Fruit fly (Drosophila melanogaster) whole organism, embryonic: ENCODE results near the gene mld.

ENCODE experiments used
- ATbp ChIP-seq: fragments of 200-800 bp; sonication (Bioruptor generic); optimal IDR thresholded peaks from 2 replicates; lab custom pipeline; 2017; ENCODE audit warnings: missing biosample characterization, mild to moderate bottlenecking, missing genetic modification characterization, missing genetic modification reagents
- Ada2b ChIP-seq: fragments of 200-800 bp; sonication (Bioruptor generic); IDR thresholded peaks from 2 replicates; pipeline ENCODE4 v1.3.6; 2022; ENCODE audit warnings: missing biosample characterization, missing genetic modification characterization
- BtbVII ChIP-seq: fragments of 200-800 bp; sonication (Bioruptor generic); optimal IDR thresholded peaks from 3 replicates; lab custom pipeline; 2017; ENCODE audit warnings: missing biosample characterization, mild to moderate bottlenecking, missing genetic modification characterization
- CG10959 ChIP-seq: fragments of 200-800 bp; sonication (Bioruptor generic); IDR thresholded peaks from 2 replicates; pipeline ENCODE4 v1.3.6; 2022; ENCODE audit warnings: missing biosample characterization, missing genetic modification characterization
- CG12744 ChIP-seq: fragments of 200-800 bp; sonication (Bioruptor generic); optimal IDR thresholded peaks from 2 replicates; lab custom pipeline; 2016; ENCODE audit warnings: missing biosample characterization, missing genetic modification characterization
- CG12769 ChIP-seq: fragments of 200-800 bp; sonication (Bioruptor generic); optimal IDR thresholded peaks from 2 replicates; lab custom pipeline; 2019; ENCODE audit warnings: missing biosample characterization, mild to moderate bottlenecking, missing genetic modification characterization, moderate library complexity
- CG13424 ChIP-seq: fragments of 200-800 bp; sonication (Bioruptor generic); optimal IDR thresholded peaks from 2 replicates; lab custom pipeline; 2019; ENCODE audit warnings: missing biosample characterization, mild to moderate bottlenecking, missing genetic modification characterization, moderate library complexity
- CG14050 ChIP-seq: fragments of 200-800 bp; sonication (Bioruptor generic); IDR thresholded peaks from 3 replicates; pipeline ENCODE4 v1.3.6; 2022; ENCODE audit warnings: missing biosample characterization, missing genetic modification characterization
- CG18011 ChIP-seq: fragments of 200-800 bp; sonication (Bioruptor generic); optimal IDR thresholded peaks from 2 replicates; lab custom pipeline; 2017; ENCODE audit warnings: missing biosample characterization, missing genetic modification characterization, mild to moderate bottlenecking, moderate library complexity, missing genotype
- CG18764 ChIP-seq: fragments of 200-800 bp; sonication (Bioruptor generic); optimal IDR thresholded peaks from 3 replicates; lab custom pipeline; 2016; ENCODE audit warnings: missing biosample characterization, missing genetic modification characterization
- CG3163 ChIP-seq: fragments of 200-800 bp; sonication (Bioruptor generic); optimal IDR thresholded peaks from 3 replicates; lab custom pipeline; 2016; ENCODE audit warnings: missing biosample characterization, missing genetic modification characterization
- CG34376 ChIP-seq: fragments of 200-800 bp; sonication (Bioruptor generic); optimal IDR thresholded peaks from 2 replicates; lab custom pipeline; 2018; ENCODE audit warnings: missing biosample characterization, mild to moderate bottlenecking, missing genetic modification characterization
- CG4328 ChIP-seq: fragments of 200-800 bp; sonication (Bioruptor generic); optimal IDR thresholded peaks from 3 replicates; lab custom pipeline; 2017; ENCODE audit warnings: missing biosample characterization, missing genetic modification reagents, missing genetic modification characterization
- CG4424 ChIP-seq: fragments of 200-800 bp; sonication (Bioruptor generic); optimal IDR thresholded peaks from 3 replicates; lab custom pipeline; 2016; ENCODE audit warnings: missing biosample characterization, missing genetic modification characterization
- CG6765 ChIP-seq: fragments of 200-800 bp; sonication (Bioruptor generic); optimal IDR thresholded peaks from 3 replicates; lab custom pipeline; 2017; ENCODE audit warnings: missing biosample characterization, mild to moderate bottlenecking, missing genetic modification characterization
- CG7372 ChIP-seq: fragments of 200-800 bp; sonication (Bioruptor generic); IDR thresholded peaks from 2 replicates; pipeline ENCODE4 v1.3.6; 2022; ENCODE audit warnings: missing biosample characterization, missing genetic modification characterization
- Dad ChIP-seq: fragments of 200-800 bp; sonication (Bioruptor generic); optimal IDR thresholded peaks from 3 replicates; lab custom pipeline; 2016; ENCODE audit warnings: missing biosample characterization, missing genetic modification characterization
- Dip3 ChIP-seq: fragments of 200-800 bp; sonication (Bioruptor generic); optimal IDR thresholded peaks from 3 replicates; lab custom pipeline; 2016; ENCODE audit warnings: missing biosample characterization, missing genetic modification characterization
- Dll ChIP-seq: fragments of 200-800 bp; sonication (Bioruptor generic); IDR thresholded peaks from 4 replicates; pipeline ENCODE4 v1.3.6; 2022; ENCODE audit warnings: missing biosample characterization, missing genetic modification characterization; ENCODE audit not compliant: partially characterized antibody
- Fer1 ChIP-seq: fragments of 200-800 bp; sonication (Bioruptor generic); optimal IDR thresholded peaks from 2 replicates; lab custom pipeline; 2017; ENCODE audit warnings: missing biosample characterization, mild to moderate bottlenecking, missing genetic modification characterization
- HmgZ ChIP-seq: fragments of 200-800 bp; sonication (Bioruptor generic); optimal IDR thresholded peaks from 2 replicates; lab custom pipeline; 2018; ENCODE audit warnings: missing biosample characterization, mild to moderate bottlenecking, missing genetic modification characterization
- Med ChIP-seq: fragments of 200-800 bp; sonication (Bioruptor generic); peaks from one replicate; lab custom pipeline; 2016; ENCODE audit warnings: missing biosample characterization, missing genetic modification characterization, mild to moderate bottlenecking, inconsistent platforms, moderate library complexity
- Mrtf ChIP-seq: fragments of 200-800 bp; sonication (Bioruptor generic); IDR thresholded peaks from 3 replicates; pipeline ENCODE4 v1.3.6; 2022; ENCODE audit warnings: missing biosample characterization, missing genetic modification characterization
- Nf-YC ChIP-seq: fragments of 200-800 bp; optimal IDR thresholded peaks from 3 replicates; lab custom pipeline; 2019; ENCODE audit warnings: missing biosample characterization, mild to moderate bottlenecking, missing genetic modification characterization, moderate library complexity
- Oaz ChIP-seq: fragments of 200-800 bp; sonication (Bioruptor generic); IDR thresholded peaks from 2 replicates; pipeline ENCODE4 v1.3.6; 2022; ENCODE audit warnings: missing biosample characterization, missing genetic modification characterization
- bowl ChIP-seq: fragments of 200-800 bp; sonication (Bioruptor generic); IDR thresholded peaks from 2 replicates; pipeline ENCODE4 v1.3.6; 2022; ENCODE audit warnings: missing biosample characterization, missing genetic modification characterization
- crol ChIP-seq: fragments of 200-800 bp; sonication (Bioruptor generic); IDR thresholded peaks from 2 replicates; pipeline ENCODE4 v1.3.6; 2022; ENCODE audit warnings: missing biosample characterization, missing genetic modification characterization
- cwo ChIP-seq: fragments of 200-800 bp; sonication (Bioruptor generic); optimal IDR thresholded peaks from 3 replicates; lab custom pipeline; 2017; ENCODE audit warnings: missing biosample characterization, missing genetic modification characterization, mild to moderate bottlenecking, moderate library complexity, missing genetic modification reagents
- dati ChIP-seq: fragments of 200-800 bp; sonication (Bioruptor generic); IDR thresholded peaks from 2 replicates; pipeline ENCODE4 v1.3.6; 2022; ENCODE audit warnings: missing biosample characterization, missing genetic modification characterization
- dm ChIP-seq: fragments of 200-800 bp; sonication (Bioruptor generic); optimal IDR thresholded peaks from 3 replicates; lab custom pipeline; 2016; ENCODE audit warnings: missing biosample characterization, missing genetic modification characterization
- en ChIP-seq: fragments of 200-800 bp; sonication (Bioruptor generic); optimal IDR thresholded peaks from 2 replicates; lab custom pipeline; 2016; ENCODE audit warnings: missing biosample characterization, missing genetic modification characterization
- exex ChIP-seq: fragments of 200-800 bp; sonication (Bioruptor generic); optimal IDR thresholded peaks from 4 replicates; lab custom pipeline; 2018; ENCODE audit warnings: missing biosample characterization, mild to moderate bottlenecking, missing genetic modification characterization, moderate library complexity
- gce ChIP-seq: fragments of 200-800 bp; sonication (Bioruptor generic); IDR thresholded peaks from 3 replicates; pipeline ENCODE4 v1.3.6; 2022; ENCODE audit warnings: missing biosample characterization, missing genetic modification characterization
- ken ChIP-seq: fragments of 200-800 bp; sonication (Bioruptor generic); IDR thresholded peaks from 3 replicates; pipeline ENCODE4 v1.3.6; 2022; ENCODE audit warnings: missing biosample characterization, missing genetic modification characterization
- lov ChIP-seq, 2 experiments: fragments of 200-800 bp in 1 of 2; fragments of >200 bp in 1 of 2; sonication (Bioruptor generic) in 1 of 2; IDR thresholded peaks in 1 of 2; optimal IDR thresholded peaks in 1 of 2; 2 replicates in 1 of 2; 3 replicates in 1 of 2; pipeline versions ENCODE4 v1.3.6 to Lab custom; 2017 to 2022; ENCODE audit warnings: missing biosample characterization in 1 of 2, missing genetic modification characterization in 1 of 2
- maf-S ChIP-seq: fragments of 200-800 bp; sonication (Bioruptor generic); optimal IDR thresholded peaks from 2 replicates; lab custom pipeline; 2016; ENCODE audit warnings: missing biosample characterization, missing genetic modification characterization
- mirr ChIP-seq: fragments of 200-800 bp; sonication (Bioruptor generic); optimal IDR thresholded peaks from 3 replicates; lab custom pipeline; 2018; ENCODE audit warnings: missing biosample characterization, mild to moderate bottlenecking, missing genetic modification characterization
- mld ChIP-seq: fragments of 200-800 bp; sonication (Bioruptor generic); IDR thresholded peaks from 3 replicates; pipeline ENCODE4 v1.3.6; 2022; ENCODE audit warnings: missing biosample characterization, missing genetic modification characterization; ENCODE audit not compliant: partially characterized antibody
- oc ChIP-seq: fragments of 200-800 bp; sonication (Bioruptor generic); optimal IDR thresholded peaks from 2 replicates; lab custom pipeline; 2018; ENCODE audit warnings: missing biosample characterization, mild to moderate bottlenecking, missing genetic modification characterization, moderate library complexity
- org-1 ChIP-seq: fragments of 200-800 bp; sonication (Bioruptor generic); optimal IDR thresholded peaks from 2 replicates; lab custom pipeline; 2017; ENCODE audit warnings: missing biosample characterization, missing genetic modification characterization
- rib ChIP-seq: fragments of 200-800 bp; sonication (Bioruptor generic); IDR thresholded peaks from 2 replicates; pipeline ENCODE4 v1.3.6; 2022; ENCODE audit warnings: missing biosample characterization, missing genetic modification characterization
- sima ChIP-seq: fragments of 200-800 bp; sonication (Bioruptor generic); optimal IDR thresholded peaks from 2 replicates; lab custom pipeline; 2016; ENCODE audit warnings: missing biosample characterization, missing genetic modification characterization
- stc ChIP-seq: fragments of 200-800 bp; sonication (Bioruptor generic); IDR thresholded peaks from 2 replicates; pipeline ENCODE4 v1.3.6; 2022; ENCODE audit warnings: missing biosample characterization, missing genetic modification characterization
- wor ChIP-seq: fragments of 200-800 bp; sonication (Bioruptor generic); IDR thresholded peaks from 2 replicates; pipeline ENCODE4 v1.3.6; 2022; ENCODE audit warnings: missing biosample characterization, missing genetic modification characterization
- zf30C ChIP-seq: fragments of 200-800 bp; sonication (Bioruptor generic); optimal IDR thresholded peaks from 3 replicates; lab custom pipeline; 2018; ENCODE audit warnings: missing biosample characterization, mild to moderate bottlenecking, missing genetic modification characterization

Gene mld

DNA sequence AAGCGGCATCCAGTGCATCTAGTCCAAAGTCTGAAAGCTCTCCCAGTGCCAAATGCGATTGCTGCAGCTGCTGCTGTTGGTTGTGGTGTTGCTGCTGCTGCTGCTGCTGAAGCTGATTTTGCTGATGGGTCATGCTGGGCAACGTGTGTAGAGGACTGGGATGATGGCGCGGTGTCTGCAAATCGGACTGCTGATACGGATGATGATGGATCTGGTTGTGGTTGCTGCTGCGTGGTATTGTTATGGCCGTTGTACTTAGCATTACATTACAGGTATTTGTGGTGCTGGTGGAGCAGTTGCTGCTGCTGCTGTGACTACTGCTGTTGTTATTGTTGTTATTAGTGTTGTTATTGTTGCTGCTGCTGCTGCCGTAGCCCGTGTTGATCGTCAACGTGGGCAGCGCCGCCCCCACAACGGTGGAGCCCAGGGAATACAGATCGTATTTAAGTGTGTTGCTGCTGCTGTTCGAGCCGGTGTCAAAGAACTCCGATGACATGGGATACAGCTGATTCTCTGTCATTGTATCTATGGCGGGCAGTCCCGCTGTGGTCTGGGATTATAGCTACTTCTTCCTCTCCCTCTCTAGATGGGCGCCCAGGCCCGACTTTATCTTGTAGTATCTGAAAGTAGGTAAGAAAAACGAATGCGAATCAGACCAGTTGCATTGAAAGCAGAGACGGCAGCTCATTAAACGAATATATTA lies 23.0 kb upstream of the mld start:
- TF ChIP-seq CG7372 (GFP tag; lab: Robert Waterston, UW) (no peak), sima (GFP tag; lab: Kevin White, UChicago) (no peak), CG34376 (GFP tag; lab: Kevin White, UChicago) (no peak), en (GFP tag; lab: Kevin White, UChicago) (no peak), Dip3 (GFP tag; lab: Kevin White, UChicago) (no peak), ken (GFP tag; lab: Robert Waterston, UW) (no peak), wor (GFP tag; lab: Robert Waterston, UW) (no peak), ATbp (no peak)
- TF ChIP-seq, all 482 proteins: peak for 0

DNA sequence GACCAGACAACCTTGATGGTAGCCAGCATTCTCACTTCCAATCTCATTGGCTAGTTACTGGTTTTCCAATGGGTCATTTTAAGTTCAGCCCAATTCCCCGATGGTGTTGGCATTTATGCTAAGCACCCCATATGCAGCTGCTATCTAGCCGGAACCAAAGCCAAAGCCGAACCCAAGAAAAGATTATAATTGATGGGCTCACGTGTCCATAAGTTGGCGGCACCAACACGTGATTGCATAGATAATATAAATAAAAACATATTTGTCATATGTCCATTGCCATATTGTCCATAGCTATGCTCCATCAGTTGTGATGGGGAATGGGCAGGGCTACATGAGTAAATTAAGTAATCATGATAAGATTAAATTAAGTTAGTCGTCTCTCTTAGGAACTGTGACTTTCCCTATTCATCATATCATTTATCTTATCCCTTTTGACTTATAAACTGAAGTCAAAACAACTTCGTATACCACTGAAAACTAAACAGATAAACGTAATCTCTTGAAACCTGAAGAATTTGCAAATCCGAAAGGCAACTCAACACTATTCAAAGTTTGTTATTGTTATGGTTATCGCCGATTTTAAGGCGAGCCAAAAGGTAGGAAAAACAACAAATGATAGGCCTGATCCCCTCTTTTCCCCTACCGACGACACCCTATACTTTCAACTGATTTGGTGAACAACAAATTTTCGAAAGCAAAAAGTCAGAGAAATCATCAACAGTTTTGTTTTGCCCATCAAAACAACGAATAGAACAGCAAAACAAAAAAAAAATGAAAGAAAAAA lies 22.2 kb upstream of the mld start:
- TF ChIP-seq CG18011 (GFP tag; lab: Kevin White, UChicago) (no peak), CG4424 (no peak), BtbVII (no peak), maf-S (GFP tag; lab: Kevin White, UChicago) (no peak), crol (GFP tag; lab: Robert Waterston, UW) (0 out of 2 replicates have a peak, but pooled peaks have one; percentile 20), CG10959 (GFP tag; lab: Robert Waterston, UW) (no peak), oc (tag; lab: Kevin White, UChicago) (no peak), exex (peak; percentile 77), CG34376 (GFP tag; lab: Kevin White, UChicago) (peak; percentile 63), CG12769 (tag; lab: Kevin White, UChicago) (no peak), dm (GFP tag; lab: Kevin White, UChicago) (no peak), CG14050 (GFP tag; lab: Robert Waterston, UW) (no peak), CG4328 (no peak), org-1 (GFP tag; lab: Kevin White, UChicago) (no peak), Oaz (GFP tag; lab: Robert Waterston, UW) (no peak), Ada2b (no peak), Nf-YC (tag; lab: Kevin White, UChicago) (no peak), gce (GFP tag; lab: Robert Waterston, UW) (no peak), rib (GFP tag; lab: Robert Waterston, UW) (peak; percentile 62; the same call in 1 of the 2 replicates), CG13424 (tag; lab: Kevin White, UChicago) (no peak), CG18764 (GFP tag; lab: Kevin White, UChicago) (no peak), bowl (no peak), CG3163 (GFP tag; lab: Kevin White, UChicago) (no peak), mld (GFP tag; lab: Robert Waterston, UW) (peak; percentile 42; the same call in 1 of the 3 replicates), CG6765 (GFP tag; lab: Kevin White, UChicago) (no peak), zf30C (no peak), lov (optimal IDR thresholded peaks at IDR 0.05; lab: Kevin White, UChicago) (no peak), lov (GFP tag; IDR thresholded peaks at IDR 0.05; lab: Robert Waterston, UW) (no peak), stc (GFP tag; lab: Robert Waterston, UW) (no peak), Mrtf (GFP tag; lab: Robert Waterston, UW) (no peak), Dad (no peak), HmgZ (no peak), Fer1 (no peak), Med (GFP tag; lab: Kevin White, UChicago) (peak; percentile 33), cwo (GFP tag; lab: Kevin White, UChicago) (peak; percentile 90), mirr (GFP tag; lab: Kevin White, UChicago) (peak; percentile 44), Dll (GFP tag; lab: Robert Waterston, UW) (no peak), CG12744 (no peak), dati (GFP tag; lab: Robert Waterston, UW) (no peak)
